Worm (Caenorhabditis elegans) whole organism, L2 larva: ENCODE data around the gene srw-7.

Experiments
- C34F6.9 ChIP-seq: fragments of 150-350 bp; optimal IDR thresholded peaks from 2 replicates; lab custom pipeline; 2014; ENCODE audit warnings: missing biosample characterization, missing genetic modification characterization
- F13H6.1 ChIP-seq: sonication (generic microtip); optimal IDR thresholded peaks from 2 replicates; lab custom pipeline; 2016; ENCODE audit warnings: missing genetic modification characterization, missing compliant biosample characterization
- alr-1 ChIP-seq: fragments of 150-350 bp; optimal IDR thresholded peaks from 2 replicates; lab custom pipeline; 2014; ENCODE audit warnings: missing biosample characterization, missing genetic modification characterization
- aly-2 ChIP-seq: fragments of 150-350 bp; optimal IDR thresholded peaks from 2 replicates; lab custom pipeline; 2014; ENCODE audit warnings: missing biosample characterization, missing genetic modification characterization
- ama-1 ChIP-seq: fragments of 150-350 bp; optimal IDR thresholded peaks from 2 replicates; lab custom pipeline; 2018; ENCODE audit warnings: inconsistent platforms
- blmp-1 ChIP-seq: sonication (generic microtip); optimal IDR thresholded peaks from 2 replicates; lab custom pipeline; 2017; ENCODE audit warnings: missing genetic modification characterization, mild to moderate bottlenecking, missing compliant biosample characterization, antibody characterized with exemption, moderate library complexity; ENCODE audit not compliant: insufficient read depth
- ceh-16 ChIP-seq: fragments of 150-350 bp; optimal IDR thresholded peaks from 2 replicates; lab custom pipeline; 2014; ENCODE audit warnings: missing biosample characterization, missing genetic modification characterization
- ceh-82 ChIP-seq: fragments of 150-350 bp; optimal IDR thresholded peaks from 2 replicates; lab custom pipeline; 2014; ENCODE audit warnings: missing biosample characterization, missing genetic modification characterization
- crh-2 ChIP-seq: sonication (generic microtip); optimal IDR thresholded peaks from 2 replicates; lab custom pipeline; 2017; ENCODE audit warnings: missing biosample characterization, missing genetic modification characterization
- dmd-4 ChIP-seq: sonication (generic microtip); optimal IDR thresholded peaks from 2 replicates; lab custom pipeline; 2017; ENCODE audit warnings: missing biosample characterization, missing genetic modification characterization
- egl-27 ChIP-seq: sonication (generic microtip); optimal IDR thresholded peaks from 3 replicates; lab custom pipeline; 2017; ENCODE audit warnings: missing biosample characterization, missing genetic modification reagents, missing genetic modification characterization
- elt-1 ChIP-seq: fragments of 150-350 bp; optimal IDR thresholded peaks from 2 replicates; lab custom pipeline; 2014; ENCODE audit warnings: missing biosample characterization, missing genetic modification characterization
- lin-11 ChIP-seq: fragments of 150-350 bp; sonication (generic microtip); optimal IDR thresholded peaks from 2 replicates; lab custom pipeline; 2014; ENCODE audit warnings: missing biosample characterization, missing genetic modification characterization, inconsistent platforms, mixed read lengths
- lin-13 ChIP-seq: fragments of 150-350 bp; optimal IDR thresholded peaks from 2 replicates; lab custom pipeline; 2014; ENCODE audit warnings: missing biosample characterization, missing genetic modification reagents, missing genetic modification characterization
- lin-39 ChIP-seq: fragments of 150-350 bp; optimal IDR thresholded peaks from 2 replicates; lab custom pipeline; 2014; ENCODE audit warnings: missing biosample characterization, missing genetic modification reagents, missing genetic modification characterization
- mab-5 ChIP-seq: fragments of 150-350 bp; optimal IDR thresholded peaks from 2 replicates; lab custom pipeline; 2014; ENCODE audit warnings: missing biosample characterization, missing genetic modification characterization
- mbf-1 ChIP-seq: sonication (generic microtip); optimal IDR thresholded peaks from 2 replicates; lab custom pipeline; 2017; ENCODE audit warnings: missing biosample characterization, missing genetic modification characterization
- nhr-10 ChIP-seq: sonication (generic microtip); optimal IDR thresholded peaks from 2 replicates; lab custom pipeline; 2017; ENCODE audit warnings: missing biosample characterization, missing genetic modification characterization
- nhr-12 ChIP-seq: fragments of 150-350 bp; optimal IDR thresholded peaks from 2 replicates; lab custom pipeline; 2014; ENCODE audit warnings: missing biosample characterization, missing genetic modification characterization
- nhr-129 ChIP-seq: fragments of 150-350 bp; optimal IDR thresholded peaks from 2 replicates; lab custom pipeline; 2014; ENCODE audit warnings: missing biosample characterization, missing genetic modification characterization
- nhr-21 ChIP-seq: fragments of 150-350 bp; optimal IDR thresholded peaks from 2 replicates; lab custom pipeline; 2014; ENCODE audit warnings: missing biosample characterization, missing genetic modification characterization
- nhr-23 ChIP-seq: fragments of 150-350 bp; optimal IDR thresholded peaks from 2 replicates; lab custom pipeline; 2014; ENCODE audit warnings: missing biosample characterization, missing genetic modification reagents, missing genetic modification characterization
- nhr-25 ChIP-seq: fragments of 150-350 bp; sonication (generic microtip); optimal IDR thresholded peaks from 3 replicates; lab custom pipeline; 2014; ENCODE audit warnings: missing biosample characterization, missing genetic modification characterization
- nhr-6 ChIP-seq: fragments of 150-350 bp; optimal IDR thresholded peaks from 2 replicates; lab custom pipeline; 2014; ENCODE audit warnings: missing biosample characterization, missing genetic modification characterization
- nhr-77 ChIP-seq: fragments of 150-350 bp; optimal IDR thresholded peaks from 2 replicates; lab custom pipeline; 2014; ENCODE audit warnings: missing biosample characterization, missing genetic modification characterization
- peb-1 ChIP-seq: fragments of 150-350 bp; optimal IDR thresholded peaks from 2 replicates; lab custom pipeline; 2014; ENCODE audit warnings: missing biosample characterization, missing genetic modification characterization
- sem-4 ChIP-seq: fragments of 150-350 bp; optimal IDR thresholded peaks from 2 replicates; lab custom pipeline; 2014; ENCODE audit warnings: missing biosample characterization, missing genetic modification reagents, missing genetic modification characterization
- skn-1 ChIP-seq: sonication (generic microtip); optimal IDR thresholded peaks from 2 replicates; lab custom pipeline; 2017; ENCODE audit warnings: missing biosample characterization, missing genetic modification characterization
- sma-3 ChIP-seq: sonication (generic microtip); optimal IDR thresholded peaks from 2 replicates; lab custom pipeline; 2016; ENCODE audit warnings: missing genetic modification reagents, missing genetic modification characterization, missing compliant biosample characterization
- snpc-4 ChIP-seq: fragments of 150-350 bp; optimal IDR thresholded peaks from 2 replicates; lab custom pipeline; 2014; ENCODE audit warnings: missing biosample characterization, missing genetic modification characterization
- unc-39 ChIP-seq: fragments of 150-350 bp; optimal IDR thresholded peaks from 2 replicates; lab custom pipeline; 2014; ENCODE audit warnings: missing biosample characterization, missing genetic modification characterization
- unc-62 ChIP-seq: fragments of 150-350 bp; optimal IDR thresholded peaks from 2 replicates; lab custom pipeline; 2014; ENCODE audit warnings: missing biosample characterization, missing genetic modification reagents, missing genetic modification characterization
- ztf-1 ChIP-seq: fragments of 200-800 bp; sonication (Bioruptor generic); conservative IDR thresholded peaks from 2 replicates; pipeline ENCODE4 v1.3.6; 2022; ENCODE audit warnings: missing genetic modification characterization, missing compliant biosample characterization
- ztf-4 ChIP-seq: fragments of 150-350 bp; optimal IDR thresholded peaks from 2 replicates; lab custom pipeline; 2014; ENCODE audit warnings: missing biosample characterization, missing genetic modification characterization

The srw-7 gene

DNA sequence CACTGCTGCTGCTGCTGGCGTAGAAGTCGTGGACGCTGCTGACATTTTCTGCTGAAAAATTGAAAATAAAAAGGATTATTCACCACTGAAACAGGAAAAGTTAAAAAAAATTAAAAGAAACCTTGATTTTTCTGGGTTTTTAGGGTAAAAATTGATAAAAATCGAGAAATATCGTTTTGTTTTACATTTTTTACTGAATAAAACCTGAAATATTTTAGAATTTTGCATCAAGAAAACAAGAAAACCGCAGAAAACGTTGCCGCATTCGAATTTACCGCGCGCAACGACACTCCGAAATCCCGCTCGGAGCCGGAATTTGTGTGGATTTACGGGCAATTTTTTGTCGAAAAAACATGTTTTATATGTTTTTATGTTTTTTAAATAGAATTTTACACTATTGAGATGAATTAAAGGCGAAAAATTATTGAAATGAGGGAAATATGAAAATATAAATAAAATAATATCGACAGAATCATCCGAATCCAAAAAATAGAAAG lies 46.6 kb upstream of the srw-7 start, which contains the start of gene chk-1 (continued):
- no peak for TF ChIP-seq unc-39 (tag; lab: Kevin White, UChicago)
- no peak for TF ChIP-seq mbf-1
- TF ChIP-seq sem-4 (tag; lab: Kevin White, UChicago) = no peak
- TF ChIP-seq C34F6.9 (tag; lab: Kevin White, UChicago) = peak; percentile 81
- peak; percentile 6 for TF ChIP-seq ztf-4 (tag; lab: Kevin White, UChicago)
- TF ChIP-seq unc-62 (GFP tag; lab: Kevin White, UChicago) = no peak
- no peak for TF ChIP-seq blmp-1 (tag; lab: Kevin White, UChicago)
- TF ChIP-seq nhr-21 = peak; percentile 42
- no peak for TF ChIP-seq egl-27
- TF ChIP-seq ceh-16 = no peak
- TF ChIP-seq snpc-4 = peak; percentile 41

ce11 chrV:3760839-3761238 lies 45.2 kb upstream of the srw-7 start, which contains the start of gene oac-55:
oac-55 (plus strand) TSS chrV:3761139.
- no peak for TF ChIP-seq lin-13 (GFP tag; lab: Kevin White, UChicago)
- no peak for TF ChIP-seq skn-1
- TF ChIP-seq nhr-6 (tag; lab: Kevin White, UChicago) = no peak
- TF ChIP-seq ztf-4 (tag; lab: Kevin White, UChicago) = no peak
- no peak for TF ChIP-seq ceh-82 (tag; lab: Kevin White, UChicago)
- TF ChIP-seq unc-62 (GFP tag; lab: Kevin White, UChicago) = no peak
- TF ChIP-seq lin-11 (tag; lab: Kevin White, UChicago) = no peak
- TF ChIP-seq nhr-10 (tag; lab: Kevin White, UChicago) = no peak
- no peak for TF ChIP-seq nhr-77 (tag; lab: Kevin White, UChicago)

DNA sequence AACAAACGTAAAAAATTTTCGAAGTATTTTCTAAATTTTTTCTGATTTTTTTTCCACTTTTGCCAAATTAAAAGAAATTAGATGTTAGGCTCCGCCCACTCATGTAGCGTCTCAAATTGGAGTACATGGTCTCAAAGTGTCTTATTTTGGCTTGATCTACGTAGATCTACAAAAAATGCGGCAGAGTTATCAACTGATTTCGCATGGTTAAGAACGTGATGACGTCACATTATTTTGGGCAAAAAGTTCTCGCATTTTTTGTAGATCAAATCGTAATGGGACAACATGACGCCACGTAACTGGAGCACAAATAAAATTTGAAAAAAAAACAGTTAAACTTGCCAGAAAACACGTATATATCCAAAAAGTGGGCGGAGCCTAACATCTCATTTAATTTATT lies 44.2 kb upstream of the srw-7 start:
- TF ChIP-seq sem-4 (tag; lab: Kevin White, UChicago) (no peak), dmd-4 (tag; lab: Kevin White, UChicago) (no peak), nhr-129 (tag; lab: Kevin White, UChicago) (no peak), sma-3 (GFP tag; lab: Kevin White, UChicago) (no peak), nhr-25 (tag; lab: Kevin White, UChicago) (no peak), ztf-1 (GFP tag; lab: Robert Waterston, UW) (no peak), F13H6.1 (tag; lab: Kevin White, UChicago) (no peak), alr-1 (tag; lab: Kevin White, UChicago) (no peak), mab-5 (no peak), peb-1 (tag; lab: Kevin White, UChicago) (no peak), ama-1 (lab: Kevin White, UChicago) (no peak), lin-39 (tag; lab: Kevin White, UChicago) (no peak), nhr-23 (tag; lab: Kevin White, UChicago) (no peak), nhr-10 (tag; lab: Kevin White, UChicago) (no peak), unc-62 (GFP tag; lab: Kevin White, UChicago) (no peak)
- TF ChIP-seq, all 48 proteins: peak for 0

DNA sequence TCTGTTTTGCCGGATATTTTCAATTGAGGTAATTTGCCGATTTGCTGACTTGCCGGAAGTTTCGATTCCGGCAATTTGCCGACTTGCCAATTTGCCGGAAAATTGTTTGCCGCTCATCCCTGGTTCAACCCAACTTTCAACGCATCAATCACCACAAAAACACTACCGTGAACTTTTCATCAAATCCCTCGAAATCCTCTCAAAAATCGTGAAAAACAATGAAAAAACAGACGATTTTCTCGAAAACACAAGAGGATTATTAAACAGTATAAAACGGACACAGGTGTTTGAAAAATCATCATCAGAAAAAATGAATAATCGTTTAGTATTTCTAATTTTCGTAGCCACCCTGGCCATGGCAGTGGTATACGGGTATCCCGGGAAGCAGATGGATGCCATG lies 39.2 kb upstream of the srw-7 start, which contains the start of gene Y39H10A.1:
Gene Y39H10A.1 (plus strand): TSS at position 301 of the 400 bp plus-strand sequence.
- TF ChIP-seq alr-1 (tag; lab: Kevin White, UChicago) (no peak), sem-4 (tag; lab: Kevin White, UChicago) (no peak), elt-1 (tag; lab: Kevin White, UChicago) (no peak), egl-27 (no peak), lin-11 (tag; lab: Kevin White, UChicago) (no peak), nhr-77 (tag; lab: Kevin White, UChicago) (no peak), nhr-129 (tag; lab: Kevin White, UChicago) (no peak), C34F6.9 (tag; lab: Kevin White, UChicago) (no peak), nhr-23 (tag; lab: Kevin White, UChicago) (no peak), nhr-12 (no peak), mab-5 (no peak)

- TF ChIP-seq crh-2 (no peak), aly-2 (tag; lab: Kevin White, UChicago) (no peak), alr-1 (tag; lab: Kevin White, UChicago) (no peak), ceh-82 (tag; lab: Kevin White, UChicago) (no peak), ama-1 (lab: Kevin White, UChicago) (no peak)
- TF ChIP-seq, all 48 proteins: peak for 0
Observed at ce11 chrV:3768270-3768669, 37.8 kb upstream of the srw-7 start, which contains the start of gene R08E5.4. R08E5.4 (plus strand) TSS chrV:3768570.
